Fruit fly (Drosophila melanogaster) whole organism, embryonic: Measurements from ENCODE around the gene Mocs1.
A peak's percentile ranks its signal among the peaks of the same experiment; 100 is the strongest.

Experiments used
- ATbp ChIP-seq: fragments of 200-800 bp; sonication (Bioruptor generic); optimal IDR thresholded peaks from 2 replicates; lab custom pipeline; 2017; ENCODE audit warnings: missing biosample characterization, mild to moderate bottlenecking, missing genetic modification characterization, missing genetic modification reagents
- Aef1 ChIP-seq: fragments of 200-800 bp; sonication (Bioruptor generic); IDR thresholded peaks from 3 replicates; pipeline ENCODE4 v1.3.6; 2022; ENCODE audit warnings: missing biosample characterization, missing genetic modification characterization
- Atf-2 ChIP-seq: fragments of 200-800 bp; sonication (Bioruptor generic); optimal IDR thresholded peaks from 2 replicates; lab custom pipeline; 2016; ENCODE audit warnings: missing biosample characterization, missing genetic modification characterization
- Atf3 ChIP-seq: fragments of 200-800 bp; sonication (Bioruptor generic); optimal IDR thresholded peaks from 3 replicates; lab custom pipeline; 2016; ENCODE audit warnings: missing biosample characterization, missing genetic modification characterization
- CG10209 ChIP-seq: fragments of 200-800 bp; sonication (Bioruptor generic); optimal IDR thresholded peaks from 3 replicates; lab custom pipeline; 2017; ENCODE audit warnings: missing biosample characterization, mild to moderate bottlenecking, missing genetic modification characterization, missing genetic modification reagents
- CG10543 ChIP-seq: fragments of 200-800 bp; sonication (Bioruptor generic); optimal IDR thresholded peaks from 3 replicates; lab custom pipeline; 2017; ENCODE audit warnings: missing biosample characterization, mild to moderate bottlenecking, missing genetic modification characterization, moderate library complexity
- CG10959 ChIP-seq: fragments of 200-800 bp; sonication (Bioruptor generic); IDR thresholded peaks from 2 replicates; pipeline ENCODE4 v1.3.6; 2022; ENCODE audit warnings: missing biosample characterization, missing genetic modification characterization
- CG12659 ChIP-seq: fragments of 200-800 bp; sonication (Bioruptor generic); optimal IDR thresholded peaks from 3 replicates; lab custom pipeline; 2017; ENCODE audit warnings: mild to moderate bottlenecking, missing biosample characterization, missing genetic modification reagents, missing genetic modification characterization
- CG12744 ChIP-seq: fragments of 200-800 bp; sonication (Bioruptor generic); optimal IDR thresholded peaks from 2 replicates; lab custom pipeline; 2016; ENCODE audit warnings: missing biosample characterization, missing genetic modification characterization
- CG13296 ChIP-seq: fragments of 200-800 bp; sonication (Bioruptor generic); optimal IDR thresholded peaks from 3 replicates; lab custom pipeline; 2018; ENCODE audit warnings: missing biosample characterization, mild to moderate bottlenecking, missing genetic modification characterization
- CG15269 ChIP-seq: fragments of 200-800 bp; sonication (Bioruptor generic); optimal IDR thresholded peaks from 2 replicates; lab custom pipeline; 2018; ENCODE audit warnings: missing biosample characterization, mild to moderate bottlenecking, missing genetic modification characterization, moderate library complexity
- CG17186 ChIP-seq: fragments of 200-800 bp; sonication (Bioruptor generic); optimal IDR thresholded peaks from 3 replicates; lab custom pipeline; 2017; ENCODE audit warnings: missing biosample characterization, missing genetic modification reagents, missing genetic modification characterization
- CG18262 ChIP-seq: fragments of 200-800 bp; optimal IDR thresholded peaks from 3 replicates; lab custom pipeline; 2019; ENCODE audit warnings: missing biosample characterization, mild to moderate bottlenecking, missing genetic modification characterization, moderate library complexity
- CG2712 ChIP-seq: fragments of 200-800 bp; optimal IDR thresholded peaks from 3 replicates; lab custom pipeline; 2019; ENCODE audit warnings: missing biosample characterization, mild to moderate bottlenecking, missing genetic modification characterization, moderate library complexity
- CG3995 ChIP-seq: fragments of 200-800 bp; sonication (Bioruptor generic); optimal IDR thresholded peaks from 3 replicates; lab custom pipeline; 2016; ENCODE audit warnings: missing biosample characterization, missing genetic modification characterization
- CG42726 ChIP-seq: fragments of 200-800 bp; sonication (Bioruptor generic); IDR thresholded peaks from 2 replicates; pipeline ENCODE4 v1.3.6; 2022; ENCODE audit warnings: missing biosample characterization, missing genetic modification characterization; ENCODE audit not compliant: partially characterized antibody
- CG43689 ChIP-seq: fragments of 200-800 bp; sonication (Bioruptor generic); IDR thresholded peaks from 2 replicates; pipeline ENCODE4 v1.3.6; 2022; ENCODE audit warnings: missing biosample characterization, missing genetic modification characterization
- CG5180 ChIP-seq: fragments of 200-800 bp; sonication (Bioruptor generic); optimal IDR thresholded peaks from 3 replicates; lab custom pipeline; 2017; ENCODE audit warnings: missing biosample characterization, missing genetic modification characterization, mild to moderate bottlenecking, moderate library complexity, missing genetic modification reagents
- CG5245 ChIP-seq: fragments of 200-800 bp; sonication (Bioruptor generic); optimal IDR thresholded peaks from 3 replicates; lab custom pipeline; 2016; ENCODE audit warnings: missing biosample characterization, missing genetic modification characterization
- CG6813 ChIP-seq: fragments of 200-800 bp; sonication (Bioruptor generic); optimal IDR thresholded peaks from 2 replicates; lab custom pipeline; 2017; ENCODE audit warnings: missing biosample characterization, missing genetic modification characterization, mild to moderate bottlenecking, moderate library complexity, missing genetic modification reagents
- CG7745 ChIP-seq: fragments of 200-800 bp; sonication (Bioruptor generic); optimal IDR thresholded peaks from 2 replicates; lab custom pipeline; 2018; ENCODE audit warnings: missing biosample characterization, mild to moderate bottlenecking, missing genetic modification characterization, moderate library complexity
- CG9437 ChIP-seq: fragments of 200-800 bp; sonication (Bioruptor generic); optimal IDR thresholded peaks from 2 replicates; lab custom pipeline; 2018; ENCODE audit warnings: missing biosample characterization, mild to moderate bottlenecking, missing genetic modification characterization
- Dfd ChIP-seq, 2 experiments: fragments of >200 bp; optimal IDR thresholded peaks; 2 replicates each; lab custom pipeline; 2017; ENCODE audit warnings: missing biosample characterization in 2 of 2, missing genetic modification characterization in 2 of 2
- Eip74EF ChIP-seq, 2 experiments: fragments of 200-800 bp in 1 of 2; fragments of >200 bp in 1 of 2; sonication (Bioruptor generic) in 1 of 2; optimal IDR thresholded peaks; 2 replicates each; lab custom pipeline; 2017 to 2019; ENCODE audit warnings: missing biosample characterization in 2 of 2, missing genetic modification characterization in 2 of 2, mild to moderate bottlenecking in 1 of 2, moderate library complexity in 1 of 2
- Ets65A ChIP-seq: fragments of 200-800 bp; sonication (Bioruptor generic); peaks from one replicate; lab custom pipeline; 2016; ENCODE audit warnings: missing biosample characterization, missing genetic modification characterization
- HmgD ChIP-seq: fragments of 200-800 bp; sonication (Bioruptor generic); optimal IDR thresholded peaks from 3 replicates; lab custom pipeline; 2016; ENCODE audit warnings: missing biosample characterization, missing genetic modification characterization
- Kr ChIP-seq: fragments of 200-800 bp; sonication (Bioruptor generic); optimal IDR thresholded peaks from 2 replicates; lab custom pipeline; 2017; ENCODE audit warnings: missing biosample characterization, mild to moderate bottlenecking, missing genetic modification characterization
- Mad ChIP-seq: fragments of 200-800 bp; sonication (Bioruptor generic); optimal IDR thresholded peaks from 2 replicates; lab custom pipeline; 2016; ENCODE audit warnings: missing biosample characterization, missing genetic modification characterization
- NC2β ChIP-seq: fragments of 200-800 bp; sonication (Bioruptor generic); optimal IDR thresholded peaks from 2 replicates; lab custom pipeline; 2016; ENCODE audit warnings: missing biosample characterization, missing genetic modification characterization
- Opbp ChIP-seq: fragments of 200-800 bp; sonication (Bioruptor generic); IDR thresholded peaks from 3 replicates; pipeline ENCODE4 v1.3.6; 2022; ENCODE audit warnings: missing biosample characterization, missing genetic modification characterization; ENCODE audit not compliant: partially characterized antibody
- PHDP ChIP-seq: fragments of 200-800 bp; sonication (Bioruptor generic); optimal IDR thresholded peaks from 3 replicates; lab custom pipeline; 2018; ENCODE audit warnings: missing biosample characterization, mild to moderate bottlenecking, missing genetic modification characterization, moderate library complexity
- Scr ChIP-seq: fragments of 200-800 bp; sonication (Bioruptor generic); IDR thresholded peaks from 2 replicates; pipeline ENCODE4 v1.3.6; 2022; ENCODE audit warnings: missing biosample characterization, missing genetic modification characterization; ENCODE audit not compliant: partially characterized antibody
- ap ChIP-seq: fragments of 200-800 bp; sonication (Bioruptor generic); IDR thresholded peaks from 2 replicates; pipeline ENCODE4 v1.3.6; 2022; ENCODE audit warnings: missing biosample characterization, missing genetic modification characterization
- ase ChIP-seq: fragments of 200-800 bp; sonication (Bioruptor generic); IDR thresholded peaks from 3 replicates; pipeline ENCODE4 v1.3.6; 2022; ENCODE audit warnings: missing biosample characterization, missing genetic modification characterization
- cas ChIP-seq: fragments of 200-800 bp; sonication (Bioruptor generic); IDR thresholded peaks from 2 replicates; pipeline ENCODE4 v1.3.6; 2022; ENCODE audit warnings: missing biosample characterization, missing genetic modification characterization
- cato ChIP-seq: fragments of 200-800 bp; sonication (Bioruptor generic); optimal IDR thresholded peaks from 2 replicates; lab custom pipeline; 2016; ENCODE audit warnings: missing biosample characterization, missing genetic modification characterization, borderline replicate concordance
- cwo ChIP-seq: fragments of 200-800 bp; sonication (Bioruptor generic); optimal IDR thresholded peaks from 3 replicates; lab custom pipeline; 2017; ENCODE audit warnings: missing biosample characterization, missing genetic modification characterization, mild to moderate bottlenecking, moderate library complexity, missing genetic modification reagents
- ftz-f1 ChIP-seq: fragments of 200-800 bp; sonication (Bioruptor generic); optimal IDR thresholded peaks from 2 replicates; lab custom pipeline; 2016; ENCODE audit warnings: missing biosample characterization, missing genetic modification characterization
- gcm2 ChIP-seq: fragments of 200-800 bp; sonication (Bioruptor generic); optimal IDR thresholded peaks from 2 replicates; lab custom pipeline; 2016; ENCODE audit warnings: missing biosample characterization, missing genetic modification characterization
- grau ChIP-seq: fragments of 200-800 bp; optimal IDR thresholded peaks from 3 replicates; lab custom pipeline; 2019; ENCODE audit warnings: missing biosample characterization, mild to moderate bottlenecking, missing genetic modification characterization, moderate library complexity
- gro ChIP-seq: fragments of 200-800 bp; sonication (Bioruptor generic); optimal IDR thresholded peaks from 2 replicates; lab custom pipeline; 2016; ENCODE audit warnings: missing biosample characterization, missing genetic modification characterization
- knrl ChIP-seq: fragments of 200-800 bp; sonication (Bioruptor generic); IDR thresholded peaks from 3 replicates; pipeline ENCODE4 v1.3.6; 2022; ENCODE audit warnings: missing biosample characterization, missing genetic modification characterization; ENCODE audit not compliant: partially characterized antibody
- lbe ChIP-seq: fragments of 200-800 bp; sonication (Bioruptor generic); optimal IDR thresholded peaks from 2 replicates; lab custom pipeline; 2016; ENCODE audit warnings: missing biosample characterization, mild to moderate bottlenecking, missing genetic modification characterization
- oc ChIP-seq: fragments of 200-800 bp; sonication (Bioruptor generic); optimal IDR thresholded peaks from 2 replicates; lab custom pipeline; 2018; ENCODE audit warnings: missing biosample characterization, mild to moderate bottlenecking, missing genetic modification characterization, moderate library complexity
- psq ChIP-seq: fragments of 200-800 bp; sonication (Bioruptor generic); optimal IDR thresholded peaks from 2 replicates; lab custom pipeline; 2017; ENCODE audit warnings: missing biosample characterization, missing genetic modification characterization
- sd ChIP-seq: fragments of 200-800 bp; sonication (Bioruptor generic); optimal IDR thresholded peaks from 3 replicates; lab custom pipeline; 2018; ENCODE audit warnings: missing biosample characterization, mild to moderate bottlenecking, missing genetic modification characterization, moderate library complexity
- sima ChIP-seq: fragments of 200-800 bp; sonication (Bioruptor generic); optimal IDR thresholded peaks from 2 replicates; lab custom pipeline; 2016; ENCODE audit warnings: missing biosample characterization, missing genetic modification characterization
- slbo ChIP-seq: fragments of 200-800 bp; sonication (Bioruptor generic); IDR thresholded peaks from 2 replicates; pipeline ENCODE4 v1.3.6; 2022; ENCODE audit warnings: missing biosample characterization, missing genetic modification characterization
- stwl ChIP-seq: fragments of 200-800 bp; sonication (Bioruptor generic); optimal IDR thresholded peaks from 3 replicates; lab custom pipeline; 2018; ENCODE audit warnings: missing biosample characterization, mild to moderate bottlenecking, missing genetic modification characterization, moderate library complexity
- usp ChIP-seq: fragments of >200 bp; optimal IDR thresholded peaks from 2 replicates; lab custom pipeline; 2017; ENCODE audit warnings: missing biosample characterization, missing genetic modification characterization
- wor ChIP-seq: fragments of 200-800 bp; sonication (Bioruptor generic); IDR thresholded peaks from 2 replicates; pipeline ENCODE4 v1.3.6; 2022; ENCODE audit warnings: missing biosample characterization, missing genetic modification characterization

Gene Mocs1

dm6 chr3L:11119396-11119900 is 49.1 kb downstream of the Mocs1 start (continued):
- TF ChIP-seq CG15269 (tag; lab: Kevin White, UChicago): no peak
- TF ChIP-seq Aef1 (GFP tag; lab: Robert Waterston, UW): no peak
- no peak for TF ChIP-seq CG10543 (GFP tag; lab: Kevin White, UChicago)
- TF ChIP-seq sima (GFP tag; lab: Kevin White, UChicago): no peak
- no peak for TF ChIP-seq Atf-2
- TF ChIP-seq ftz-f1 (GFP tag; lab: Kevin White, UChicago): no peak
- TF ChIP-seq Ets65A (GFP tag; lab: Kevin White, UChicago): peak; percentile 53
- TF ChIP-seq gcm2 (GFP tag; lab: Kevin White, UChicago): no peak
- TF ChIP-seq Kr (GFP tag; lab: Kevin White, UChicago): no peak
- TF ChIP-seq CG3995 (GFP tag; lab: Kevin White, UChicago): no peak
- no peak for TF ChIP-seq knrl
- TF ChIP-seq CG17186 (GFP tag; lab: Kevin White, UChicago): no peak
- no peak for TF ChIP-seq ap (GFP tag; lab: Robert Waterston, UW)
- no peak for TF ChIP-seq CG5245 (GFP tag; lab: Kevin White, UChicago)
- TF ChIP-seq usp: no peak
- no peak for TF ChIP-seq CG12744 (GFP tag; lab: Kevin White, UChicago)
- no peak for TF ChIP-seq CG7745 (tag; lab: Kevin White, UChicago)
- peak; percentile 66 for TF ChIP-seq slbo
- TF ChIP-seq psq (GFP tag; lab: Kevin White, UChicago): no peak
- TF ChIP-seq NC2β: no peak
- no peak for TF ChIP-seq Mad (GFP tag; lab: Kevin White, UChicago)
- TF ChIP-seq CG43689 (GFP tag; lab: Robert Waterston, UW): no peak
- no peak for TF ChIP-seq ase (GFP tag; lab: Robert Waterston, UW)
- TF ChIP-seq PHDP (tag; lab: Kevin White, UChicago): no peak
- no peak for TF ChIP-seq CG12659 (GFP tag; lab: Kevin White, UChicago)
- TF ChIP-seq wor (GFP tag; lab: Robert Waterston, UW): no peak
- no peak for TF ChIP-seq Atf3
- TF ChIP-seq CG2712 (tag; lab: Kevin White, UChicago): no peak
- no peak for TF ChIP-seq cato (GFP tag; lab: Kevin White, UChicago)
- no peak for TF ChIP-seq Scr (GFP tag; lab: Robert Waterston, UW)
- TF ChIP-seq CG13296 (GFP tag; lab: Kevin White, UChicago): no peak
- no peak for TF ChIP-seq Dfd (GFP tag; optimal IDR thresholded peaks at IDR 0.05; lab: Kevin White, UChicago)
- TF ChIP-seq grau: peak; percentile 5
- no peak for TF ChIP-seq CG10959 (GFP tag; lab: Robert Waterston, UW)
- no peak for TF ChIP-seq CG10209
- TF ChIP-seq sd (tag; lab: Kevin White, UChicago): no peak
- TF ChIP-seq CG6813 (GFP tag; lab: Kevin White, UChicago): no peak
- no peak for TF ChIP-seq HmgD
- TF ChIP-seq stwl (tag; lab: Kevin White, UChicago): peak; percentile 1
- TF ChIP-seq CG9437 (GFP tag; lab: Kevin White, UChicago): no peak
- TF ChIP-seq oc (tag; lab: Kevin White, UChicago): no peak
- no peak for TF ChIP-seq ATbp (GFP tag; lab: Kevin White, UChicago)
- no peak for TF ChIP-seq cwo (GFP tag; lab: Kevin White, UChicago)
- no peak for TF ChIP-seq CG5180 (GFP tag; lab: Kevin White, UChicago)
- 0 out of 2 replicates have a peak, but pooled peaks have one; percentile 10 for TF ChIP-seq CG42726 (GFP tag; lab: Robert Waterston, UW)
- no peak for TF ChIP-seq Eip74EF (GFP tag; optimal IDR thresholded peaks at IDR 0.05; lab: Kevin White, UChicago)
- no peak for TF ChIP-seq CG18262 (tag; lab: Kevin White, UChicago)
- TF ChIP-seq cas (GFP tag; lab: Robert Waterston, UW): no peak
- TF ChIP-seq gro (GFP tag; lab: Kevin White, UChicago): no peak
- no peak for TF ChIP-seq lbe (GFP tag; lab: Kevin White, UChicago)
- TF ChIP-seq Opbp (GFP tag; lab: Robert Waterston, UW): no peak
